Worm (Caenorhabditis elegans) whole organism, late embryonic: ENCODE data around the gene rilp-1.

Source experiments
- C38D4.7 ChIP-seq: fragments of 200-800 bp; sonication (Bioruptor generic); optimal IDR thresholded peaks from 2 replicates; lab custom pipeline; 2018; ENCODE audit warnings: mild to moderate bottlenecking, missing genetic modification characterization, moderate library complexity, missing compliant biosample characterization
- K02D7.2 ChIP-seq: sonication (generic microtip); optimal IDR thresholded peaks from 2 replicates; lab custom pipeline; 2017; ENCODE audit warnings: mild to moderate bottlenecking, missing genetic modification characterization, missing compliant biosample characterization
- K09A11.1 ChIP-seq: sonication (generic microtip); optimal IDR thresholded peaks from 2 replicates; lab custom pipeline; 2017; ENCODE audit warnings: antibody characterized with exemption, mild to moderate bottlenecking, missing genetic modification characterization, missing compliant biosample characterization; ENCODE audit not compliant: insufficient read depth
- ahr-1 ChIP-seq: sonication (generic microtip); optimal IDR thresholded peaks from 2 replicates; lab custom pipeline; 2016; ENCODE audit warnings: missing genetic modification characterization, missing compliant biosample characterization
- ceh-14 ChIP-seq: sonication (generic microtip); optimal IDR thresholded peaks from 2 replicates; lab custom pipeline; 2016; ENCODE audit warnings: missing genotype, missing genetic modification characterization, missing compliant biosample characterization
- ceh-2 ChIP-seq: sonication (generic microtip); optimal IDR thresholded peaks from 2 replicates; lab custom pipeline; 2016; ENCODE audit warnings: missing genotype, missing genetic modification characterization, missing compliant biosample characterization
- ceh-22 ChIP-seq: sonication (generic microtip); optimal IDR thresholded peaks from 2 replicates; lab custom pipeline; 2017; ENCODE audit warnings: missing biosample characterization, missing genetic modification characterization
- ceh-30 ChIP-seq: fragments of 150-350 bp; optimal IDR thresholded peaks from 2 replicates; lab custom pipeline; 2014; ENCODE audit warnings: missing biosample characterization, missing genetic modification characterization
- ceh-31 ChIP-seq: sonication (generic microtip); optimal IDR thresholded peaks from 2 replicates; lab custom pipeline; 2016; ENCODE audit warnings: missing genetic modification characterization, missing compliant biosample characterization
- ceh-6 ChIP-seq: fragments of 200-800 bp; sonication (Bioruptor generic); optimal IDR thresholded peaks from 2 replicates; lab custom pipeline; 2018; ENCODE audit warnings: mild to moderate bottlenecking, missing genetic modification characterization, missing compliant biosample characterization
- che-1 ChIP-seq: sonication (generic microtip); optimal IDR thresholded peaks from 2 replicates; lab custom pipeline; 2016; ENCODE audit warnings: mild to moderate bottlenecking, missing genetic modification characterization, missing compliant biosample characterization
- dmd-4 ChIP-seq: sonication (generic microtip); optimal IDR thresholded peaks from 2 replicates; lab custom pipeline; 2016; ENCODE audit warnings: borderline replicate concordance, missing genetic modification characterization, missing compliant biosample characterization
- ets-4 ChIP-seq: sonication (generic microtip); optimal IDR thresholded peaks from 2 replicates; lab custom pipeline; 2016; ENCODE audit warnings: missing genetic modification characterization, missing compliant biosample characterization
- eyg-1 ChIP-seq: sonication (generic microtip); optimal IDR thresholded peaks from 2 replicates; lab custom pipeline; 2016; ENCODE audit warnings: missing genotype, missing genetic modification characterization, missing compliant biosample characterization
- fax-1 ChIP-seq: sonication (generic microtip); optimal IDR thresholded peaks from 2 replicates; lab custom pipeline; 2016; ENCODE audit warnings: missing genotype, missing genetic modification characterization, missing compliant biosample characterization
- fkh-10 ChIP-seq: fragments of 150-350 bp; optimal IDR thresholded peaks from 2 replicates; lab custom pipeline; 2014; ENCODE audit warnings: missing biosample characterization, missing genetic modification reagents, missing genetic modification characterization
- fkh-6 ChIP-seq: sonication (generic microtip); optimal IDR thresholded peaks from 2 replicates; lab custom pipeline; 2016; ENCODE audit warnings: missing genetic modification characterization, missing compliant biosample characterization
- gmeb-2 ChIP-seq: sonication (generic microtip); optimal IDR thresholded peaks from 2 replicates; lab custom pipeline; 2016; ENCODE audit warnings: missing genetic modification characterization, inconsistent platforms, missing compliant biosample characterization
- hlh-15 ChIP-seq: sonication (generic microtip); optimal IDR thresholded peaks from 2 replicates; lab custom pipeline; 2016; ENCODE audit warnings: missing genetic modification characterization, missing compliant biosample characterization
- hlh-30 ChIP-seq: sonication (generic microtip); optimal IDR thresholded peaks from 2 replicates; lab custom pipeline; 2017; ENCODE audit warnings: antibody characterized with exemption, missing genetic modification characterization, missing compliant biosample characterization; ENCODE audit not compliant: insufficient read depth
- hlh-6 ChIP-seq: sonication (generic microtip); optimal IDR thresholded peaks from 2 replicates; lab custom pipeline; 2016; ENCODE audit warnings: missing genotype, missing genetic modification characterization, missing compliant biosample characterization
- hlh-8 ChIP-seq: sonication (generic microtip); optimal IDR thresholded peaks from 2 replicates; lab custom pipeline; 2016; ENCODE audit warnings: missing genotype, missing genetic modification characterization, missing compliant biosample characterization
- lim-6 ChIP-seq: sonication (generic microtip); optimal IDR thresholded peaks from 2 replicates; lab custom pipeline; 2016; ENCODE audit warnings: missing genetic modification characterization, missing compliant biosample characterization
- lin-11 ChIP-seq: fragments of 200-800 bp; sonication (Bioruptor generic); optimal IDR thresholded peaks from 2 replicates; lab custom pipeline; 2018; ENCODE audit warnings: mild to moderate bottlenecking, missing genetic modification characterization, missing compliant biosample characterization
- madf-2 ChIP-seq: sonication (generic microtip); optimal IDR thresholded peaks from 2 replicates; lab custom pipeline; 2017; ENCODE audit warnings: missing genetic modification characterization, missing compliant biosample characterization
- mec-3 ChIP-seq: sonication (generic microtip); optimal IDR thresholded peaks from 2 replicates; lab custom pipeline; 2016; ENCODE audit warnings: borderline replicate concordance, missing genetic modification characterization, missing compliant biosample characterization
- nhr-11 ChIP-seq: fragments of 150-350 bp; optimal IDR thresholded peaks from 2 replicates; lab custom pipeline; 2014; ENCODE audit warnings: missing biosample characterization, missing genetic modification characterization
- nhr-232 ChIP-seq: sonication (generic microtip); optimal IDR thresholded peaks from 2 replicates; lab custom pipeline; 2016; ENCODE audit warnings: missing genetic modification characterization, missing compliant biosample characterization
- npax-4 ChIP-seq: sonication (generic microtip); optimal IDR thresholded peaks from 2 replicates; lab custom pipeline; 2016; ENCODE audit warnings: missing genetic modification characterization, missing compliant biosample characterization
- pag-3 ChIP-seq: sonication (generic microtip); optimal IDR thresholded peaks from 2 replicates; lab custom pipeline; 2016; ENCODE audit warnings: missing compliant biosample characterization, missing genetic modification characterization, borderline replicate concordance
- pat-9 ChIP-seq: fragments of 200-800 bp; sonication (Bioruptor generic); optimal IDR thresholded peaks from 2 replicates; lab custom pipeline; 2018; ENCODE audit warnings: mild to moderate bottlenecking, missing genetic modification characterization, moderate library complexity, missing compliant biosample characterization
- pax-1 ChIP-seq: fragments of 150-350 bp; optimal IDR thresholded peaks from 2 replicates; lab custom pipeline; 2014; ENCODE audit warnings: missing biosample characterization, missing genetic modification characterization
- pha-2 ChIP-seq: sonication (generic microtip); optimal IDR thresholded peaks from 2 replicates; lab custom pipeline; 2017; ENCODE audit warnings: mild to moderate bottlenecking, missing genetic modification characterization, missing compliant biosample characterization
- pros-1 ChIP-seq: fragments of 150-350 bp; optimal IDR thresholded peaks from 2 replicates; lab custom pipeline; 2014; ENCODE audit warnings: missing biosample characterization, missing genetic modification reagents, missing genetic modification characterization
- sdc-2 ChIP-seq: sonication (generic microtip); optimal IDR thresholded peaks from 2 replicates; lab custom pipeline; 2016; ENCODE audit warnings: missing genotype, missing genetic modification characterization, missing compliant biosample characterization
- sox-2 ChIP-seq: fragments of 200-800 bp; sonication (Bioruptor generic); IDR thresholded peaks from 2 replicates; pipeline ENCODE4 v1.3.6; 2022; ENCODE audit warnings: missing genetic modification reagents, missing genetic modification characterization, missing compliant biosample characterization
- tbx-2 ChIP-seq: sonication (generic microtip); optimal IDR thresholded peaks from 2 replicates; lab custom pipeline; 2016; ENCODE audit warnings: missing genetic modification characterization, missing compliant biosample characterization
- tbx-7 ChIP-seq: sonication (generic microtip); optimal IDR thresholded peaks from 2 replicates; lab custom pipeline; 2016; ENCODE audit warnings: missing genotype, missing genetic modification characterization, missing compliant biosample characterization
- unc-42 ChIP-seq: sonication (generic microtip); optimal IDR thresholded peaks from 2 replicates; lab custom pipeline; 2016; ENCODE audit warnings: missing genotype, missing genetic modification characterization, missing compliant biosample characterization
- unc-86 ChIP-seq: sonication (generic microtip); optimal IDR thresholded peaks from 2 replicates; lab custom pipeline; 2016; ENCODE audit warnings: missing genetic modification characterization, missing compliant biosample characterization
- zip-5 ChIP-seq: sonication (generic microtip); optimal IDR thresholded peaks from 2 replicates; lab custom pipeline; 2016; ENCODE audit warnings: missing genetic modification characterization, missing compliant biosample characterization

Gene rilp-1

DNA sequence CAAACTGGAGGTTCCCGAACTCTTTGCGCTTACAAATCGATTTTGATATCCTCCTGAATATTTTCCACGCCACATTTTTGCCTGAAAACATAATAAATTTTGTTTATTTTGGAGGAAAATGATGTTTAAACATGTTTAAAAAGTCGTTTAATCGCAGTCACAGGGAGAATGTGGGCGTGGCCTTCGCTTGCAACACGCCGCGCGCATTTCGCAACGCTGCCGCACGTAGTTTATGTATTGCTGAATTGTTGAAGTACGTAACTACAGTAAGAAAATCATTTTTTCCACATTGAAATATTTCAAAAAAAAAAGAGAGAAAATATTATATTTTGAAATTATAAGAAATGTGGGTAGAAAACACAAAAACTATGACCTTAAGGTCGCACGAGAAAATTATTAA, 28.3 kb downstream of the rilp-1 start, which contains the start of gene C46F11.4 (continued):
- TF ChIP-seq lin-11 (tag; lab: Kevin White, UChicago) (peak; percentile 82), ets-4 (tag; lab: Kevin White, UChicago) (peak; percentile 23), sox-2 (peak; percentile 54), unc-86 (peak; percentile 88), ceh-22 (tag; lab: Kevin White, UChicago) (peak; percentile 65), pat-9 (tag; lab: Kevin White, UChicago) (peak; percentile 85), gmeb-2 (peak; percentile 88), hlh-30 (no peak), zip-5 (tag; lab: Kevin White, UChicago) (peak; percentile 78), K02D7.2 (tag; lab: Kevin White, UChicago) (peak; percentile 87), pag-3 (no peak), lim-6 (peak; percentile 1), K09A11.1 (peak; percentile 92), eyg-1 (tag; lab: Kevin White, UChicago) (peak; percentile 56), tbx-7 (peak; percentile 43), fax-1 (peak; percentile 91), nhr-11 (no peak), sdc-2 (tag; lab: Kevin White, UChicago) (peak; percentile 57), mec-3 (no peak), ahr-1 (peak; percentile 78), pha-2 (tag; lab: Kevin White, UChicago) (peak; percentile 82), ceh-14 (tag; lab: Kevin White, UChicago) (peak; percentile 92), pax-1 (tag; lab: Kevin White, UChicago) (no peak), tbx-2 (tag; lab: Kevin White, UChicago) (peak; percentile 92), che-1 (tag; lab: Kevin White, UChicago) (peak; percentile 78), ceh-2 (tag; lab: Kevin White, UChicago) (peak; percentile 85), hlh-8 (tag; lab: Kevin White, UChicago) (peak; percentile 92), fkh-10 (GFP tag; lab: Kevin White, UChicago) (peak; percentile 30), madf-2 (tag; lab: Kevin White, UChicago) (peak; percentile 80), hlh-15 (tag; lab: Kevin White, UChicago) (peak; percentile 82), C38D4.7 (peak; percentile 82), ceh-6 (GFP tag; lab: Kevin White, UChicago) (peak; percentile 84), unc-42 (tag; lab: Kevin White, UChicago) (peak; percentile 34), nhr-232 (tag; lab: Kevin White, UChicago) (peak; percentile 68), npax-4 (tag; lab: Kevin White, UChicago) (peak; percentile 75)
- TF ChIP-seq, all 69 proteins: peak for 54

DNA sequence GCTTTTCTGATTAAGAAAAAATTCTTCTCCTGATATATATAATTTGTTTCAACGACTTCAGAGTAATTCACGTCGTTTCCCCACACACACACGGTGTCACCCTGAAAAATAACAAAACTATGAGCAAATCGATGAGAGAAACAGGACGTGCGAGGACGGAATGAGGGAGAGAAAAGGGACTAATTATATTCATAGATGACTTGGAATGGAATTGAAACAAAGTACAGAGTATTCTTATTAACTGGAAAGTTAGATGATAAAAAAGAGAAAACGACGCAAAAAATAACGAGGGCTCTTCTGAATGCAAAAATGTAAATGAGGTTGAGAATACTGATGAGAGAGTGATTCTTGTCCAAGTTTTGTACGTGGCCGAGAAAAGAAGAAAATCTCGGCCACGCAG, 34.4 kb downstream of the rilp-1 start, which contains the start of gene C46F11.6:
Gene C46F11.6 (minus strand): TSS at position 101 of the 400 bp plus-strand sequence.
- TF ChIP-seq che-1 (tag; lab: Kevin White, UChicago) = no peak
- no peak for TF ChIP-seq ceh-31 (tag; lab: Kevin White, UChicago)
- TF ChIP-seq nhr-232 (tag; lab: Kevin White, UChicago) = no peak
- TF ChIP-seq K09A11.1 = no peak
- TF ChIP-seq lim-6 = no peak
- TF ChIP-seq ahr-1 = no peak
- TF ChIP-seq pros-1 (tag; lab: Kevin White, UChicago) = no peak
- no peak for TF ChIP-seq fkh-6
- no peak for TF ChIP-seq ceh-30 (tag; lab: Kevin White, UChicago)
- no peak for TF ChIP-seq hlh-6 (tag; lab: Kevin White, UChicago)
- no peak for TF ChIP-seq sdc-2 (tag; lab: Kevin White, UChicago)
- no peak for TF ChIP-seq mec-3
- no peak for TF ChIP-seq pax-1 (tag; lab: Kevin White, UChicago)
- TF ChIP-seq lin-11 (tag; lab: Kevin White, UChicago) = no peak
- no peak for TF ChIP-seq dmd-4 (tag; lab: Kevin White, UChicago)
- TF ChIP-seq pag-3 = no peak
